Worm (Caenorhabditis elegans) whole organism, midembryonic: Measurements from ENCODE around the gene mdt-28.
"Not testable (repeated sequence)": the region's sequence is repeated elsewhere in the genome, so short reads cannot be mapped to it uniquely, and the experiment has no call there.

ENCODE experiments used
- T22C8.4 ChIP-seq: fragments of 200-800 bp; sonication (Bioruptor generic); IDR thresholded peaks from 2 replicates; pipeline ENCODE4 v1.3.6; 2022; ENCODE audit warnings: missing genetic modification characterization, missing compliant biosample characterization
- cog-1 ChIP-seq: sonication (generic microtip); optimal IDR thresholded peaks from 2 replicates; lab custom pipeline; 2016; ENCODE audit warnings: missing genetic modification characterization, missing compliant biosample characterization
- flt-1 ChIP-seq: fragments of 200-800 bp; sonication (Bioruptor generic); IDR thresholded peaks from 2 replicates; pipeline ENCODE4 v1.3.6; 2022; ENCODE audit warnings: missing genetic modification characterization, missing compliant biosample characterization
- klf-2 ChIP-seq: fragments of 200-800 bp; sonication (Bioruptor generic); conservative IDR thresholded peaks from 2 replicates; pipeline ENCODE4 v1.3.6; 2022; ENCODE audit warnings: missing genetic modification reagents, missing genetic modification characterization, missing compliant biosample characterization
- med-1 ChIP-seq: sonication (generic microtip); optimal IDR thresholded peaks from 2 replicates; lab custom pipeline; 2017; ENCODE audit warnings: missing genetic modification characterization, mild to moderate bottlenecking, missing compliant biosample characterization, antibody characterized with exemption, missing genetic modification reagents; ENCODE audit not compliant: insufficient read depth
- ref-1 ChIP-seq: fragments of 200-800 bp; sonication (Bioruptor generic); conservative IDR thresholded peaks from 2 replicates; pipeline ENCODE4 v1.3.6; 2022; ENCODE audit warnings: missing genetic modification reagents, missing genetic modification characterization, missing compliant biosample characterization
- tab-1 ChIP-seq: fragments of 200-800 bp; sonication (Bioruptor generic); IDR thresholded peaks from 2 replicates; pipeline ENCODE4 v1.3.6; 2022; ENCODE audit warnings: missing genetic modification characterization, missing compliant biosample characterization
- ztf-23 ChIP-seq: fragments of 200-800 bp; sonication (Bioruptor generic); IDR thresholded peaks from 2 replicates; pipeline ENCODE4 v1.3.6; 2022; ENCODE audit warnings: missing genetic modification reagents, missing genetic modification characterization, missing compliant biosample characterization
- ztf-29 ChIP-seq: fragments of 200-800 bp; sonication (Bioruptor generic); IDR thresholded peaks from 2 replicates; pipeline ENCODE4 v1.3.6; 2022; ENCODE audit warnings: missing genetic modification reagents, missing genetic modification characterization, missing compliant biosample characterization

The mdt-28 gene

ce11 chrV:15575305-15575704, at the start of gene mdt-28:
Gene mdt-28, minus strand, starts transcription at chrV:15575405.
- no peak for TF ChIP-seq cog-1 (tag; lab: Kevin White, UChicago)
- no peak for TF ChIP-seq med-1 (GFP tag; lab: Kevin White, UChicago)
- no peak for TF ChIP-seq klf-2 (GFP tag; lab: Robert Waterston, UW)
- no peak for TF ChIP-seq T22C8.4
- no peak for TF ChIP-seq ref-1 (GFP tag; lab: Robert Waterston, UW)
- no peak for TF ChIP-seq tab-1 (GFP tag; lab: Robert Waterston, UW)
- no peak for TF ChIP-seq flt-1 (GFP tag; lab: Robert Waterston, UW)
- TF ChIP-seq ztf-29: no peak
- no peak for TF ChIP-seq ztf-23 (GFP tag; lab: Robert Waterston, UW)

- TF ChIP-seq ref-1 (GFP tag; lab: Robert Waterston, UW): no peak
- TF ChIP-seq ztf-23 (GFP tag; lab: Robert Waterston, UW): no peak
- no peak for TF ChIP-seq T22C8.4
- no peak for TF ChIP-seq klf-2 (GFP tag; lab: Robert Waterston, UW)
- no peak for TF ChIP-seq flt-1 (GFP tag; lab: Robert Waterston, UW)
- no peak for TF ChIP-seq ztf-29
- TF ChIP-seq cog-1 (tag; lab: Kevin White, UChicago): no peak
- TF ChIP-seq tab-1 (GFP tag; lab: Robert Waterston, UW): no peak
- no peak for TF ChIP-seq med-1 (GFP tag; lab: Kevin White, UChicago)
Measured at ce11 chrV:15621518-15621917, 46.3 kb upstream of the mdt-28 start, which contains the start of gene C55A1.1. Gene C55A1.1, plus strand, starts transcription at chrV:15621818.

- TF ChIP-seq ztf-23 (GFP tag; lab: Robert Waterston, UW): no peak
- no peak for TF ChIP-seq flt-1 (GFP tag; lab: Robert Waterston, UW)
- no peak for TF ChIP-seq T22C8.4
- TF ChIP-seq ref-1 (GFP tag; lab: Robert Waterston, UW): no peak
- TF ChIP-seq med-1 (GFP tag; lab: Kevin White, UChicago): no peak
- no peak for TF ChIP-seq ztf-29
- no peak for TF ChIP-seq tab-1 (GFP tag; lab: Robert Waterston, UW)
- TF ChIP-seq cog-1 (tag; lab: Kevin White, UChicago): no peak
- TF ChIP-seq klf-2 (GFP tag; lab: Robert Waterston, UW): no peak
Measured at ce11 chrV:15614534-15614933, 39.3 kb upstream of the mdt-28 start.

- no peak for TF ChIP-seq klf-2 (GFP tag; lab: Robert Waterston, UW)
- TF ChIP-seq med-1 (GFP tag; lab: Kevin White, UChicago): no peak
- TF ChIP-seq ref-1 (GFP tag; lab: Robert Waterston, UW): no peak
- no peak for TF ChIP-seq T22C8.4
- no peak for TF ChIP-seq tab-1 (GFP tag; lab: Robert Waterston, UW)
- TF ChIP-seq ztf-23 (GFP tag; lab: Robert Waterston, UW): no peak
- TF ChIP-seq ztf-29: no peak
- TF ChIP-seq cog-1 (tag; lab: Kevin White, UChicago): no peak
- no peak for TF ChIP-seq flt-1 (GFP tag; lab: Robert Waterston, UW)
Measured at ce11 chrV:15612886-15613285, 37.7 kb upstream of the mdt-28 start, which contains the start of gene str-263. Gene str-263, plus strand, starts transcription at chrV:15613186.

- TF ChIP-seq flt-1 (GFP tag; lab: Robert Waterston, UW): peak; percentile 45
- peak; percentile 22 for TF ChIP-seq cog-1 (tag; lab: Kevin White, UChicago)
- no peak for TF ChIP-seq ref-1 (GFP tag; lab: Robert Waterston, UW)
Measured at ce11 chrV:15610350-15610940, 35.2 kb upstream of the mdt-28 start, which contains the start of the genes fbxa-153 and str-12. Gene fbxa-153, minus strand, starts transcription at chrV:15610384. Gene str-12, plus strand, starts transcription at chrV:15610890.

ce11 chrV:15605045-15605444, 29.8 kb upstream of the mdt-28 start, which contains the start of gene fbxa-154:
Gene fbxa-154, minus strand, starts transcription at chrV:15605145.
- TF ChIP-seq tab-1 (GFP tag; lab: Robert Waterston, UW) (no peak), ztf-29 (no peak), cog-1 (tag; lab: Kevin White, UChicago) (no peak), klf-2 (GFP tag; lab: Robert Waterston, UW) (no peak), flt-1 (GFP tag; lab: Robert Waterston, UW) (no peak), med-1 (GFP tag; lab: Kevin White, UChicago) (no peak), ref-1 (GFP tag; lab: Robert Waterston, UW) (no peak), T22C8.4 (no peak), ztf-23 (GFP tag; lab: Robert Waterston, UW) (no peak)

- no peak for TF ChIP-seq med-1 (GFP tag; lab: Kevin White, UChicago)
- no peak for TF ChIP-seq klf-2 (GFP tag; lab: Robert Waterston, UW)
- no peak for TF ChIP-seq flt-1 (GFP tag; lab: Robert Waterston, UW)
- no peak for TF ChIP-seq cog-1 (tag; lab: Kevin White, UChicago)
- no peak for TF ChIP-seq T22C8.4
- no peak for TF ChIP-seq tab-1 (GFP tag; lab: Robert Waterston, UW)
- TF ChIP-seq ztf-29: no peak
- no peak for TF ChIP-seq ref-1 (GFP tag; lab: Robert Waterston, UW)
- TF ChIP-seq ztf-23 (GFP tag; lab: Robert Waterston, UW): no peak
Measured at ce11 chrV:15602253-15602652, 27.0 kb upstream of the mdt-28 start, which contains the start of gene fbxa-152. Gene fbxa-152, minus strand, starts transcription at chrV:15602353.

ce11 chrV:15599762-15600161, 24.6 kb upstream of the mdt-28 start, which contains the start of gene B0391.14:
Gene B0391.14, minus strand, starts transcription at chrV:15599862.
- not testable (repeated sequence) for TF ChIP-seq T22C8.4; flt-1 (GFP tag; lab: Robert Waterston, UW); ref-1 (GFP tag; lab: Robert Waterston, UW)

- TF ChIP-seq cog-1 (tag; lab: Kevin White, UChicago): no peak
- no peak for TF ChIP-seq ztf-23 (GFP tag; lab: Robert Waterston, UW)
- no peak for TF ChIP-seq ztf-29
- TF ChIP-seq med-1 (GFP tag; lab: Kevin White, UChicago): no peak
- no peak for TF ChIP-seq flt-1 (GFP tag; lab: Robert Waterston, UW)
- no peak for TF ChIP-seq klf-2 (GFP tag; lab: Robert Waterston, UW)
- no peak for TF ChIP-seq tab-1 (GFP tag; lab: Robert Waterston, UW)
- no peak for TF ChIP-seq ref-1 (GFP tag; lab: Robert Waterston, UW)
- no peak for TF ChIP-seq T22C8.4
Measured at ce11 chrV:15594573-15594972, 19.4 kb upstream of the mdt-28 start, which contains the start of gene fbxa-139. Gene fbxa-139, minus strand, starts transcription at chrV:15594673.
